Fruit fly (Drosophila melanogaster): Measurements from ENCODE around the gene CG12817.

Gene CG12817

dm6 chr3R:10203554-10203953 lies 21.0 kb downstream of the CG12817 start (continued):
- peak; percentile 53 for TF ChIP-seq CG1603 (tag; optimal IDR thresholded peaks at IDR 0.05)
- TF ChIP-seq chinmo (GFP tag; IDR thresholded peaks at IDR 0.05; ENCODE audit: partially characterized antibody) = no peak
- no peak for TF ChIP-seq insv (GFP tag; optimal IDR thresholded peaks at IDR 0.05)
- no peak for TF ChIP-seq al (GFP tag; IDR thresholded peaks at IDR 0.05)
- TF ChIP-seq Drgx (GFP tag; IDR thresholded peaks at IDR 0.05) = no peak
- TF ChIP-seq mam (GFP tag; optimal IDR thresholded peaks at IDR 0.05) = no peak
- peak; percentile 19 for TF ChIP-seq CG10431 (GFP tag; optimal IDR thresholded peaks at IDR 0.05)
- TF ChIP-seq CG9932 (GFP tag; IDR thresholded peaks at IDR 0.05) = no peak
- peak; percentile 43 for TF ChIP-seq CG4707 (GFP tag; optimal IDR thresholded peaks at IDR 0.05)
- no peak for TF ChIP-seq sens-2 (GFP tag; IDR thresholded peaks at IDR 0.05)
- TF ChIP-seq sob (GFP tag; IDR thresholded peaks at IDR 0.05) = peak; percentile 20; the same call in 1 of the 2 replicates
- TF ChIP-seq CG1647 (GFP tag; optimal IDR thresholded peaks at IDR 0.05) = no peak
- no peak for TF ChIP-seq E2f2 (GFP tag; IDR thresholded peaks at IDR 0.05)
- TF ChIP-seq HLH4C (GFP tag; IDR thresholded peaks at IDR 0.05; ENCODE audit: partially characterized antibody) = no peak
- no peak for TF ChIP-seq CG4404 (GFP tag; IDR thresholded peaks at IDR 0.05)
- peak; percentile 28 for TF ChIP-seq CG18262 (tag; optimal IDR thresholded peaks at IDR 0.05)
- TF ChIP-seq Elba2 (GFP tag; optimal IDR thresholded peaks at IDR 0.05) = no peak
- TF ChIP-seq ash1 (GFP tag; optimal IDR thresholded peaks at IDR 0.05) = no peak
- no peak for TF ChIP-seq Usf (GFP tag; optimal IDR thresholded peaks at IDR 0.05)
- TF ChIP-seq CG12769 (tag; optimal IDR thresholded peaks at IDR 0.05) = no peak
- no peak for TF ChIP-seq mirr (GFP tag; optimal IDR thresholded peaks at IDR 0.05)
- TF ChIP-seq BtbVII (GFP tag; optimal IDR thresholded peaks at IDR 0.05) = no peak
- TF ChIP-seq Camta (GFP tag; optimal IDR thresholded peaks at IDR 0.05) = peak; percentile 29
- TF ChIP-seq bigmax (GFP tag; optimal IDR thresholded peaks at IDR 0.05) = no peak
- TF ChIP-seq B-H1 (GFP tag; IDR thresholded peaks at IDR 0.05) = no peak; the same call in 2 of the 3 replicates
- TF ChIP-seq ems (GFP tag; optimal IDR thresholded peaks at IDR 0.05) = no peak
- TF ChIP-seq CG31441 (GFP tag; IDR thresholded peaks at IDR 0.05) = peak; percentile 33; the same call in 1 of the 2 replicates
- TF ChIP-seq sens (GFP tag) = peak; percentile 87
- TF ChIP-seq slp2 (GFP tag; optimal IDR thresholded peaks at IDR 0.05) = no peak
- no peak for TF ChIP-seq CG17912 (GFP tag; optimal IDR thresholded peaks at IDR 0.05)
- no peak for TF ChIP-seq Rx (GFP tag; IDR thresholded peaks at IDR 0.05)
- TF ChIP-seq CG7357 (GFP tag; IDR thresholded peaks at IDR 0.05) = no peak
- TF ChIP-seq CG6689 (GFP tag; IDR thresholded peaks at IDR 0.05) = no peak
- TF ChIP-seq Dp (GFP tag; optimal IDR thresholded peaks at IDR 0.05) = no peak
- no peak for TF ChIP-seq Tbp (GFP tag; optimal IDR thresholded peaks at IDR 0.05)
- TF ChIP-seq pzg (GFP tag; optimal IDR thresholded peaks at IDR 0.05) = no peak
- no peak for TF ChIP-seq CG1832 (GFP tag; optimal IDR thresholded peaks at IDR 0.05)
- no peak for TF ChIP-seq Antp (GFP tag; optimal IDR thresholded peaks at IDR 0.05)
- no peak for TF ChIP-seq hb (GFP tag; IDR thresholded peaks at IDR 0.05; ENCODE audit: partially characterized antibody)
- no peak for TF ChIP-seq CG12391 (tag; optimal IDR thresholded peaks at IDR 0.05)
- TF ChIP-seq CG2120 (GFP tag; optimal IDR thresholded peaks at IDR 0.05) = no peak
- TF ChIP-seq cato (GFP tag; optimal IDR thresholded peaks at IDR 0.05; ENCODE audit: borderline replicate concordance) = no peak
- no peak for TF ChIP-seq CG15073 (GFP tag; optimal IDR thresholded peaks at IDR 0.05)
- TF ChIP-seq cwo (GFP tag; optimal IDR thresholded peaks at IDR 0.05) = no peak
- TF ChIP-seq CG14667 (GFP tag; IDR thresholded peaks at IDR 0.05) = no peak
- peak; percentile 98 for TF ChIP-seq CG14965 (GFP tag; optimal IDR thresholded peaks at IDR 0.05; ENCODE audit: borderline replicate concordance)
- peak; percentile 31 for TF ChIP-seq trem (tag; optimal IDR thresholded peaks at IDR 0.05)
- no peak for TF ChIP-seq CG8478 (optimal IDR thresholded peaks at IDR 0.05)
- TF ChIP-seq chn (GFP tag; optimal IDR thresholded peaks at IDR 0.05) = peak; percentile 8
- no peak for TF ChIP-seq exex (tag; optimal IDR thresholded peaks at IDR 0.05)
- TF ChIP-seq CG3281 (GFP tag; optimal IDR thresholded peaks at IDR 0.05) = no peak
- TF ChIP-seq pfk (GFP tag; optimal IDR thresholded peaks at IDR 0.05) = no peak
